Worm (Caenorhabditis elegans) whole organism, mixed stage, embryonic: ENCODE data around the gene grd-1.

Source experiments
- bed-3 ChIP-seq: fragments of 200-800 bp; sonication (Bioruptor generic); optimal IDR thresholded peaks from 3 replicates; lab custom pipeline; 2018; ENCODE audit warnings: mild to moderate bottlenecking, missing genetic modification characterization, moderate library complexity, missing compliant biosample characterization
- blmp-1 ChIP-seq: fragments of 150-350 bp; optimal IDR thresholded peaks from 2 replicates; lab custom pipeline; 2014; ENCODE audit warnings: missing biosample characterization, missing genetic modification characterization
- ceh-43 ChIP-seq: fragments of 200-800 bp; sonication (Bioruptor generic); optimal IDR thresholded peaks from 2 replicates; lab custom pipeline; 2018; ENCODE audit warnings: mild to moderate bottlenecking, missing genetic modification characterization, moderate library complexity, missing compliant biosample characterization
- ceh-83 ChIP-seq: fragments of 200-800 bp; sonication (Bioruptor generic); optimal IDR thresholded peaks from 2 replicates; lab custom pipeline; 2018; ENCODE audit warnings: mild to moderate bottlenecking, missing genetic modification characterization, missing compliant biosample characterization
- ces-1 ChIP-seq: fragments of 150-350 bp; optimal IDR thresholded peaks from 2 replicates; lab custom pipeline; 2014; ENCODE audit warnings: missing biosample characterization, missing genetic modification reagents, missing genetic modification characterization
- cnd-1 ChIP-seq: fragments of 200-800 bp; sonication (Bioruptor generic); optimal IDR thresholded peaks from 2 replicates; lab custom pipeline; 2018; ENCODE audit warnings: mild to moderate bottlenecking, missing genetic modification characterization, missing compliant biosample characterization
- drap-1 ChIP-seq: fragments of 200-800 bp; sonication (Bioruptor generic); optimal IDR thresholded peaks from 3 replicates; lab custom pipeline; 2018; ENCODE audit warnings: mild to moderate bottlenecking, missing genetic modification characterization, missing compliant biosample characterization
- elt-1 ChIP-seq: sonication (generic microtip); optimal IDR thresholded peaks from 2 replicates; lab custom pipeline; 2017; ENCODE audit warnings: missing genetic modification characterization, mild to moderate bottlenecking, missing compliant biosample characterization, antibody characterized with exemption, moderate library complexity, borderline replicate concordance; ENCODE audit not compliant: insufficient read depth
- elt-3 ChIP-seq: fragments of 150-350 bp; optimal IDR thresholded peaks from 2 replicates; lab custom pipeline; 2014; ENCODE audit warnings: missing biosample characterization, missing genetic modification characterization
- flh-1 ChIP-seq: fragments of 200-800 bp; sonication (Bioruptor generic); optimal IDR thresholded peaks from 2 replicates; lab custom pipeline; 2018; ENCODE audit warnings: mild to moderate bottlenecking, missing genetic modification characterization, moderate library complexity, missing compliant biosample characterization
- ham-2 ChIP-seq: fragments of 200-800 bp; sonication (Bioruptor generic); optimal IDR thresholded peaks from 2 replicates; lab custom pipeline; 2018; ENCODE audit warnings: mild to moderate bottlenecking, missing genetic modification characterization, missing compliant biosample characterization
- lin-13 ChIP-seq: fragments of 150-350 bp; optimal IDR thresholded peaks from 2 replicates; lab custom pipeline; 2014; ENCODE audit warnings: missing biosample characterization, missing genetic modification characterization
- lin-32 ChIP-seq: fragments of 200-800 bp; sonication (Bioruptor generic); optimal IDR thresholded peaks from 2 replicates; lab custom pipeline; 2018; ENCODE audit warnings: mild to moderate bottlenecking, missing genetic modification characterization, missing compliant biosample characterization
- lsy-2 ChIP-seq: fragments of 150-350 bp; optimal IDR thresholded peaks from 2 replicates; lab custom pipeline; 2014; ENCODE audit warnings: missing biosample characterization, missing genetic modification characterization
- mab-5 ChIP-seq: fragments of 150-350 bp; optimal IDR thresholded peaks from 2 replicates; lab custom pipeline; 2014; ENCODE audit warnings: missing biosample characterization, missing genetic modification characterization
- mep-1 ChIP-seq: fragments of 150-350 bp; optimal IDR thresholded peaks from 2 replicates; lab custom pipeline; 2017; ENCODE audit warnings: missing biosample characterization, missing genetic modification reagents, missing genetic modification characterization, inconsistent platforms
- mls-2 ChIP-seq: sonication (generic microtip); optimal IDR thresholded peaks from 2 replicates; lab custom pipeline; 2016; ENCODE audit warnings: mild to moderate bottlenecking, missing genetic modification characterization, moderate library complexity, missing compliant biosample characterization
- nhr-12 ChIP-seq: fragments of 150-350 bp; optimal IDR thresholded peaks from 2 replicates; lab custom pipeline; 2014; ENCODE audit warnings: missing biosample characterization, missing genetic modification characterization
- nhr-2 ChIP-seq: fragments of 150-350 bp; optimal IDR thresholded peaks from 2 replicates; lab custom pipeline; 2014; ENCODE audit warnings: missing biosample characterization, missing genetic modification characterization
- nhr-237 ChIP-seq: fragments of 150-350 bp; optimal IDR thresholded peaks from 2 replicates; lab custom pipeline; 2014; ENCODE audit warnings: missing biosample characterization, missing genetic modification characterization
- nhr-28 ChIP-seq: fragments of 150-350 bp; optimal IDR thresholded peaks from 2 replicates; lab custom pipeline; 2014; ENCODE audit warnings: missing biosample characterization, missing genetic modification characterization
- nhr-76 ChIP-seq: sonication (generic microtip); optimal IDR thresholded peaks from 2 replicates; lab custom pipeline; 2017; ENCODE audit warnings: missing biosample characterization, missing genetic modification characterization
- pha-4 ChIP-seq: fragments of 150-350 bp; optimal IDR thresholded peaks from 2 replicates; lab custom pipeline; 2018; ENCODE audit warnings: missing biosample characterization, missing genetic modification reagents, missing genetic modification characterization
- sem-2 ChIP-seq: fragments of 200-800 bp; sonication (Bioruptor generic); optimal IDR thresholded peaks from 2 replicates; lab custom pipeline; 2018; ENCODE audit warnings: mild to moderate bottlenecking, missing genetic modification characterization, missing compliant biosample characterization
- tbx-8 ChIP-seq: fragments of 200-800 bp; sonication (Bioruptor generic); optimal IDR thresholded peaks from 2 replicates; lab custom pipeline; 2018; ENCODE audit warnings: mild to moderate bottlenecking, missing genetic modification characterization, moderate library complexity, missing compliant biosample characterization
- unc-120 ChIP-seq: sonication (generic microtip); optimal IDR thresholded peaks from 2 replicates; lab custom pipeline; 2017; ENCODE audit warnings: missing genetic modification characterization, missing compliant biosample characterization; ENCODE audit not compliant: poor library complexity, severe bottlenecking
- zip-8 ChIP-seq: fragments of 150-350 bp; optimal IDR thresholded peaks from 2 replicates; lab custom pipeline; 2014; ENCODE audit warnings: missing biosample characterization, missing genetic modification characterization
- ztf-11 ChIP-seq: fragments of 150-350 bp; optimal IDR thresholded peaks from 2 replicates; lab custom pipeline; 2014; ENCODE audit warnings: missing biosample characterization, missing genetic modification characterization

The grd-1 gene

DNA sequence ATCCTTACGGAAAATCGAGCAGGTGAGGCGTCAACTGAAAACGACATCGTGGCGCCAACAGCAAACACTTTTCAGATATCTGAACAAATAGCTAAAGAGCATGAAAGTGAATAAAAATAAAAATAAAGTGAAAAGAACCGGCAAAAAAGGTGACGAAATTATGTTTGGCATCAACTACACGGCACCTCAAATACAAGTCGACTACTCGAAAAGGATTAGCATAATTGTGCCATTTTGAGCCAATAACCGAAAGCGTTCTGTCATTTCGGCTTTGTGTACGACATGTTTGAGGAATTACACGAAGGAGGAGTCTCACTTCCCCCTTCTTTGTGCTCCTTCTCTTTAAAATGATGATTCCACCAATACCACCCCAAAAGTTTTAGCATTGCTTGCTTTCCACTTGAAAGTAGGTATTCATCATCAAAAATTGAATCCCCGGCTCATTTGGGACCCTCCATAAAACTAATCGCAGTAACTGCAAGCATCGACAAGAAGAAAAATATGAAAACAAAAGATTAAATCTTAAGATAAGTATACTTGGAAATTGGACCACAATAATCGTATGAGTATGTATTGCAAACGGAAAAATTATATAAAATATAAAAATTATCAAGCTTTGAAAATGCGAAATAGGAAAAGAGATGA, 25.6 kb downstream of the grd-1 start:
- TF ChIP-seq mls-2 (tag; lab: Kevin White, UChicago) (no peak), ceh-43 (no peak), lin-32 (GFP tag; lab: Kevin White, UChicago) (no peak), ces-1 (GFP tag; lab: Kevin White, UChicago) (no peak), lsy-2 (tag; lab: Kevin White, UChicago) (no peak), tbx-8 (GFP tag; lab: Kevin White, UChicago) (no peak)

DNA sequence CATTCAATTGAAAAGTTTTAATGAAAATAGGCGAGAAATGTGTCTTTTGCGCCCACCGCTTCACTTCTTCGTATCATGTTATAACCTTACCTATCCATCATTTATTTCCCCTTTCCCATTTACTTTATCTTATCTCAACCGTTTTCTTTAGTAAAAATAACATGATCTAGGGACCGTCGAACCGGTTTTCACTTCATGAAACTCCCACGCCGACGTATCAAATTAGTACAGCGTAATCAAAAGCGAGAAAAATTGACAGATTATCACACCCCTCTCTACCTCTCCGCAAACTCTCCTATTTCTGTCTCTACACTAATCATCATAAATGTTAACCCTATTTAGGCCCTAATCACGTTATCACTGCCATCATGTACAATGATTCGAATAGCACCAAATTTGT, 27.7 kb downstream of the grd-1 start:
- TF ChIP-seq zip-8 (no peak), elt-3 (tag; lab: Kevin White, UChicago) (no peak), pha-4 (tag; lab: Kevin White, UChicago) (no peak), ztf-11 (no peak)

DNA sequence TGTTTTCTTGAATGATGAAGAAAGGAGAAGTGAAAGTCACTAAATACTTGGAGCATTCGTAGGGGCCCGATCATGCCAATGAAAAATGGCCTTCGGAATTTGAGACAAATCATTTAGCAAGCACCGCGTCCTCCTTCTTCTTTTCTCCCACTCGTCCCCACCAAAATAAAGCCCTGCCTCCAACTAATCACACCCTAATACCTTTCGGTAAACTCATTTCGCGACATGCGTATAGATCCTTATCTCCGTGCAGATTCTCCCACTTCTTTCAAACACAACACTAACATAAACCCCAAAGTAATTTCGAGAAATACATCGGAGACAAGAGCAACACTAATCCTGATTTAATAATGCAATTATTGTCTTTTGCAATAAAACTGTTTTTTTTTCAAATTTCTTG, 28.4 kb downstream of the grd-1 start:
- no peak for TF ChIP-seq nhr-237
- peak; percentile 15 for TF ChIP-seq elt-1 (tag; lab: Kevin White, UChicago)

DNA sequence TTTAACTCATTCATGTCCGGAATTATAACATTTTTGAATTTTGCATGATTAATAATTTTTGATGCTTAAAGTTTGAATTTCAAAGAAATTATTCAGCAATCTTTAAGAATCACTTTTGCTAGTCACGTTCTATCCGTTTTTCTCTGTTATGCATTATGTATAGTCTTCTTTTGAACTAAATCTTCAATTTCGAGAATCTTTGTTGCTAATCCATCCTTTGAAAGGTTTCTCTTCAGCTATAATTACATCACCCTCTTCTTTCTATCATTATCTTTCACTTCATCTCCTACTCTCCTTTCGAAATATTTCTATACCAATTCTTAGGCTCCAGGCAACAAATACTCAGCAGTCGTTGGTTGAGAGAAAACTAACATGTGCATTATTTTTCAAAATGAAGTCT, 42.3 kb downstream of the grd-1 start:
- no peak for TF ChIP-seq ham-2 (GFP tag; lab: Kevin White, UChicago)
- no peak for TF ChIP-seq drap-1 (GFP tag; lab: Kevin White, UChicago)
- TF ChIP-seq lin-32 (GFP tag; lab: Kevin White, UChicago), result no peak
- no peak for TF ChIP-seq ceh-83 (GFP tag; lab: Kevin White, UChicago)
- no peak for TF ChIP-seq sem-2 (GFP tag; lab: Kevin White, UChicago)
- TF ChIP-seq flh-1 (GFP tag; lab: Kevin White, UChicago), result no peak
- TF ChIP-seq mep-1 (tag; lab: Kevin White, UChicago), result no peak
- TF ChIP-seq nhr-76 (tag; lab: Kevin White, UChicago), result no peak
- TF ChIP-seq unc-120 (tag; lab: Kevin White, UChicago), result no peak
- TF ChIP-seq elt-1 (tag; lab: Kevin White, UChicago), result no peak

DNA sequence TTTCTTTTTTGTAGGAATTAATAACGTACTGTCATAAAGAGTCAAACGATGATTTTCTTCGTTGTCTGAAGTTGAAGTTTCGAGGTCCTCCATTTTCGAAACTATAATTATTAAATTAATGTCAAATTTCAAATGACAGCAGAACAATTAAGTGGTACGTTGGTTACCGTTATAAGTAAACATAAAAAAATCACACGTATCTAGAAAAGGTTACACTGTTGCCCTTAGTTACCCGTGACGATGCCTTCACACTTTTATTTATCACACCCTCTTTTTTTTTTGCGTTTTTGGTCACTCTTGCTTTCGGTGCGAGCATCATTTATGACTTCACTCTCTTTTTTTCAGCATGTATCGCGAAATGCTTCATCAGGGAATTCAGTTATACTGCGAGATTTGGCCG, 43.5 kb downstream of the grd-1 start, which contains the start of the genes C05C9.3 and C05C9.2:
Gene C05C9.3, minus strand, starts transcription at position 101 of the 400 bp plus-strand sequence.
Gene C05C9.2, plus strand, starts transcription at position 346 of the 400 bp plus-strand sequence.
- TF ChIP-seq nhr-2 (tag; lab: Kevin White, UChicago) (no peak), bed-3 (GFP tag; lab: Kevin White, UChicago) (no peak), cnd-1 (tag; lab: Kevin White, UChicago) (no peak), blmp-1 (no peak), flh-1 (GFP tag; lab: Kevin White, UChicago) (no peak), lsy-2 (tag; lab: Kevin White, UChicago) (no peak)

DNA sequence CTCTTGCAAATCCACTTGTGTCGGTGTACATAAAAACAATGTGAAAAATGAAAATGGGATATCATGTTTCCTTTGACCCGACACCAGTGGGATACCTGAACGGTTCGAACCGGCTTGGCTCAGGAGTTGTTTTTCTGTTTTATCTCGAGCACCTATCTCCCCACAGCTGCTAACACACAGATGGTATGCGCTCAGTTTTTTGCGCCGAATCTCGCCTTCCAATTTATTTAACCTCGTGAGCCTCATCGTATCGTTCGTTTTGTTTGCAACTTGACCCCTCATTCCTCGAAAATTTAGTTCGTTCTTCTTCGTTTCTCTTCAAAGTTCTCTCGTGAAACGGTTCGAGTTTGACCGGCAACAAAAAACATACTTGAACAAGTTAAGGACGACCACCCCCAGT, 51.3 kb downstream of the grd-1 start, which contains the start of gene C05C9.1:
Gene C05C9.1, plus strand, starts transcription at position 301 of the 400 bp plus-strand sequence.
- TF ChIP-seq pha-4 (tag; lab: Kevin White, UChicago) (no peak), zip-8 (no peak), mab-5 (tag; lab: Kevin White, UChicago) (no peak), ceh-83 (GFP tag; lab: Kevin White, UChicago) (no peak), nhr-28 (tag; lab: Kevin White, UChicago) (no peak), unc-120 (tag; lab: Kevin White, UChicago) (no peak), lin-13 (no peak), elt-1 (tag; lab: Kevin White, UChicago) (no peak), nhr-12 (no peak)
